Fruit fly (Drosophila melanogaster) whole organism, larva: Measurements from ENCODE around the gene Vha13.
A peak's percentile ranks its signal among the peaks of the same experiment; 100 is the strongest.

Source experiments
- noc ChIP-seq: fragments of 200-800 bp; sonication (Bioruptor generic); optimal IDR thresholded peaks from 3 replicates; lab custom pipeline; 2019; ENCODE audit warnings: missing biosample characterization, mild to moderate bottlenecking, missing genetic modification characterization, moderate library complexity

Gene Vha13

DNA sequence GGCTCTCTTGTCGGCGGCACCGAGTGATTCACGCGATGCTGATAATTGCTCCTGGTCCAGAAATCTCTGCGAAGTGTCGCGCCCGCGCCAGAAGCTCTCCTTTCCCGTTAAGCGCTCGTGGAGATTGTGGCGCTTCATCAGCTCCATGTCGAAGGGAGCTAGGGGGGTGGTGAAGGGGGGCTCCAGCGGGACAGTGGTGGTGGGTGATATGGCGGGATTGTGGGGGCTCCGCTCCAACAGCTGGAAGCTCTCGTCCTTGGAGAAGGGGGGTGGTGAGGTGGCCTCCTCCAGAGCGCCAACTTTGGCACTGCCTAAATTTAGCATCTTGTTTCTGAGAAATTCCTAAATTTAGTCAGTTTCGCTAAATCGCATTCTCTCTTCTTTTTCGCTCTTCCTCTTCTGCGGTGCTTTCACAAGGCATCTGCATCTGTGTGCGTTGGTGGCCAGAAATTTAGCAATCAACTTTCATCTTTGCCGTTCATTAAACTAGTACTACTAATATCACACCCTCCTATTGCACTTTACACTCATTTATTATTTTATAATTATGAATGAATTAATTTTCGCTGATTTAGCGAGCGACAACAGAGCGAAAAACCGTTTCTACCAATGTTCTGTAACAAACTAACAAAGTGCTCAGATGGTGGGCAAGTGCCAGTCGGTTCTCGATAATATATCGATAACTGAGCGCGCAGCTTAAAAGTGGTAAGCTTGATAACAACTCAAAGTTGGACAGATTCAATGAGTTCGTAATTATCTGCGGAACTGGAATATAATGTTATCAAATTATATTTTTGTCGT is 1.9 kb downstream of the Vha13 start, which contains the start of gene subdued:
TSS of gene subdued (minus strand) at position 631 of the 801 bp plus-strand sequence.
- TF ChIP-seq noc (tag; lab: Kevin White, UChicago): no peak

DNA sequence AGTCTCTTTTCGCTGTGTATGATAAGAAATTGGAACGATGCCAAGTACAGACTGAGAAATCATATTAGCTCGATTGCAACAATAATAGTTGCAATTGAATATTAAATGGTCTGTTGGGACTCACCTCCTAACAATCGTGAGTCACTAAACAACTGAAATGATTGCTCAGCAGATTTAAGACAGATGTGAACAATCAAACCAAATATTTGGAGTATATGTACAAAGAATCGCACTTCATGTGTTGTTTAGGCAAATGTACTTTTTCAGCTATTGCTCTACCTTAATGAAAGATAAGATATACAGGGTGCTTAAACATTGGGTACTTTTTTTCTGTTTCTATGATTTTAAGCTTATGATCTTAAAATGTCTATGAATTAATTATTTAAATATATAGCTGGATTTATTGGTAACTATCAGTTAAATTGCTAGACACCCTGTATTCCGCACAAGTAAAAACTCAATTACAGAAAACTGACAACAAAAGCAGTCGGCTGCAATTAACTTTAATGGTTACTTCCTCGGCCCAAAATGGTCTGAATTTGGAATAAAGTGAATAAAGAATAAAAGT is 2.6 kb downstream of the Vha13 start:
- TF ChIP-seq noc (tag; lab: Kevin White, UChicago): peak; percentile 90

DNA sequence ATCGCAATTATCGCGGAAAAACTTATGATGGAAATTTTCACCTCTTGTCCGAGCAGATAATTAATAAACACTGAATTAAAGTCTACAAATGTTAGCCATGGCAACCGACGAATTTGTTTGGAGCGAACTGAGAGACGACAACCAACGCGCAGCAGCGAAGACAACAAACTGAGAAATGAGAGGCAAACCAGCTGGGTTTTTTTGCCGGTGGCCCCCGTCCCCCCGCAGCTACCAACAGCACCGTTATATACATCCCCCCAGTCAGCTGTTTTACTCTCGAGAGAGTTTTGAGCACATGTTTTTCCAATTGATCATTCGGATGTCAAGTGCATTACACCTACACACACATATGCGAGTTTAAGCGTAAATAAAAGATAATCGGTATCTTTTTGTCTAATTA is 3.1 kb downstream of the Vha13 start:
- TF ChIP-seq noc (tag; lab: Kevin White, UChicago): no peak

DNA sequence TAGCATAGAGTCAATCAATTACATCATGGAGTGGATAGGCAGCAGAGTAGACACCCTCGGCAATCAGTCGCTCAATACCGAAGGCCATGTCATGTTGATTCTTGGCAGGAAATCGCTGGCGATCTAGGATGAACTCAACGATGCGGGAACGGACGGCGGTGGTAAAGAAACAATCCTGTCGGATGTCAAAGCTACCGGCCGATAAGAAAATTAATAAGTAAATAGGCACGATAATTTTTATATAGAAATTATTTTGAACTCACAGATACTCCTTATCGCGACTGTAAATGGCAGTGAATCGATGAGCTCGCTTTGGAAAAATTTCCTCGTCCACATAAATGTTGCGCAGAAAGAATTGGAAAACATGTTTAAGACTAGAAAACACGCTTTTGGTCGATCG is 6.2 kb downstream of the Vha13 start:
- no peak for TF ChIP-seq noc (tag; lab: Kevin White, UChicago)

DNA sequence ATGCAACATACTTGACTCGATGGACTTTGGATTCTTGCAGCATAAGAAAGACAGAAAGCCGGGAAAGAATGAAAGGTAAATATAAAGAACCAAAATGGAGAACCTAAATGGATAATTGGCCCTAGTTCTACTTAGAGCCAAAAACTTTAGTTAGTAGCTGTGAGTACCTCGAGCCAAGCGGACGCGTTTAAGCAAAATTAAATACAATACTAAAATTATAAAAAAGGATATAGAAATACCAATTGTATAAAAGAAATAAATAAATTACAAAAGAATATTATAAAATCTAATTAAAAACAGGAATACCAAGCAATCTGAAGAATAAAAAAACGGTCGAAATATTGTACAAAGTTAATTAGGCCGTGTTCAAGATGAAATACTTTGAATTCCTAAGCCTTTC is 9.5 kb downstream of the Vha13 start, which contains the start of gene CG34138:
TSS of gene CG34138 (plus strand) at position 301 of the 400 bp plus-strand sequence.
- no peak for TF ChIP-seq noc (tag; lab: Kevin White, UChicago)

DNA sequence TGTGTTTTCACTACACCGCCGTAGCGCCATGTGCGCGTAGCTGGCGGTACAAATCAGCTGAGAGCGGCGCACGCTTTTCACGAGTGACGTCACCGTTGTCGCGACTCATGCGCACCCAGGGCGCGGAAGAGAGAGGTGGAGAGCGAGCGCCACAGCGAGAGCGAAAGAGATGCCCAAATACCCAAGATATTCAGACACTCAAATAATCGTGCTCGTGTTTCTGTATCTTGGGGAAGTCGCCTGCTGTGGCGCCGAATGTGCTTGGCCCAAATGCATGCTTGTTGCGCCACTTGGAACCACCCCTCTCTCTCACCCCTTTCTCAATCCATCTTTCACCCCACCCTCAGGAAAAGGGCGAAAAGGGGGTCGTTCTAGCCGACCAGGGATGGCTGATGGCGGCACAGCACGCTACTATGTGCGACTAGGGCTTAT is 11.5 kb downstream of the Vha13 start, which contains the start of gene CG6231:
TSS of gene CG6231 (minus strand) at position 34 of the 432 bp plus-strand sequence.
- no peak for TF ChIP-seq noc (tag; lab: Kevin White, UChicago)

DNA sequence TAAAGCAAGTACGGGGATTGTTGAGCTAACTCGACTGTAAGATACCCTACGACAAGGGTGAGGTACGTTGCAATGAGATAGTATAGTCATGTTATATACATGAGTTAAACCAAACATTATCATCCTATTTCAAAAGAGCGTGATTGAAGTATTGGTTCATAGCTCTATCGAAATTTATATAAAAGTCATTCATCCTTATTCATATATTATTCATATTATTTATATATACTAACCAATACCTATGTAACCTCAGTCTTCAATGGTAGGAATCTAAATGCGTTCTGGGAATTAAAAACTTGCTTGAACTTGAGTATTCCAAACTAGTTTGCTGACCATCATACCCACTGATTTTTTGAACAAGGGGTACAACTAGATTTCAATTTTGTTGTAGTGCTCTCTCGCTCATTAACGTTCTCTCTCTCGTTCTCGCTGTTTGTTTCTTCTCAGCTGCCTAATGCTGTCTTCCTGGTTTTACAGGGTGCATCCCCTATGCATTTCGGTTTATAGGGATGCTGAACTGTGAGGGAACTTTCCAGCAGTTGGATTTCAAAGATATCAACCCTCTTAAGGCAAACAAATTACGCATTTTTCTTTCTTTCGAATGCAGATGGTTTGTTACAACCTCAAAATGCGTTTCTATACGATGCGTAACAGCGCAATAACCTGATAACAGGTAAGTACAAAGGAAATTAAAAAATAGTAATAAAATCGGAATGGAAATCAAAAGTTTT is 16.2 kb downstream of the Vha13 start:
- peak; percentile 52 for TF ChIP-seq noc (tag; lab: Kevin White, UChicago)

DNA sequence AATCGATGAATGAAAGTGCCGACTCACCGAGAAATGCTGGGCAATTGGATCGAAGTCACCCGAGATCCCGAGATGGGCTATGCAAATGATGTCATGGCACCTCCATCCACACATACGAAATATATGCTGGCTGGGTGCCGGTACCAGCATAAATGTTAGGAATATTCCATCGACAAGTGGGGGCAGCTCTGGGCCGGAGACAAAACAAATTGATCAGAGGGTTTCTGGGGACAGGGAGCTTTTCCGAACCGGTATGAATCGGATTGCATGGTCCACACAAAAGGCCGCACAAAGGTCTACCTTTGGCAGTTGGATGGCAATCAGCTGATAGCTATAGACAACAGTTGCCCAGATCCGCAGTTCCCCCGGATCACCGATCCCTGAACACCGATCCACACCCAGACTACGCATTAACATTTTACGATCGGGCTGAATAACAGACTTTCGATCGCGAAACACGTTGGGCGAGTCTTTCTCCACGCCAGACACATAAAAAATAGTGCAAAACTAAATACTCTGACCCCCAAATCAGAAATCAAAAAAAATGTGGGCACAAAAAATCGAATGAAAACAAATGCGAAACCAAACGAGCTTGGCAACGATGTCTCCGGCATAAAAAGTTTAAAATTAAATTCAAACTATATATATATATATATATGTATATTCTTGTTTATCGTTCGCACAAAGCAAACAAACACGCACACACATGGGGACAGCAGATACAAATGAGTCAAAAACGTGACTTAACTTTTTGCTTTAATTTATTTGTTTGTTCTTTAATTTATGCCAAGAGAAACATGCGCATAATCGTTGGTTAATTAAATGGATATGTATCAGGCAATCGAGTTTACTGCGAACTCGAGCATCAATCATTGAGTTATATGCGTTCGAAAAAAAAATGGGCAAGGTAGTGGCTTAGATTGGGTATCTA is 18.6 kb downstream of the Vha13 start:
- peak; percentile 19 for TF ChIP-seq noc (tag; lab: Kevin White, UChicago)

DNA sequence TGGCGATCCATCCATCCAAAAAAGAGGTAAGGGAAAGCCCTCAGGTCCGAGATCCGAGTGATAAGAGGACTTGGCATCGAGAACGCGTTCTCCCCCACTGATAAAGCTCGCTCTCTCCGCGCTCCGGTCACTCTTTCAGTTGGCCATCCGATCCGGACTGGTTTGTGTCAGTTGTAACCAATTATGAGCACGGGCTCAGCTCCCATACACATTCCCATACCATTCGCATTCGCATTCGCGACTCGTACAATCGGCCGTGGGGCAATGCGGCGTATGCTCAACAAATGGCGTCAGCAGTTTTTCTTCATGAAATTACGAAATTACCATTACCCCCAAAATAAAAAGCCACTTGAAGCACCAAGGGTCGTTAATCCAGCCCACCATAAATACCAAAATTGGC is 19.7 kb downstream of the Vha13 start:
- TF ChIP-seq noc (tag; lab: Kevin White, UChicago): no peak

DNA sequence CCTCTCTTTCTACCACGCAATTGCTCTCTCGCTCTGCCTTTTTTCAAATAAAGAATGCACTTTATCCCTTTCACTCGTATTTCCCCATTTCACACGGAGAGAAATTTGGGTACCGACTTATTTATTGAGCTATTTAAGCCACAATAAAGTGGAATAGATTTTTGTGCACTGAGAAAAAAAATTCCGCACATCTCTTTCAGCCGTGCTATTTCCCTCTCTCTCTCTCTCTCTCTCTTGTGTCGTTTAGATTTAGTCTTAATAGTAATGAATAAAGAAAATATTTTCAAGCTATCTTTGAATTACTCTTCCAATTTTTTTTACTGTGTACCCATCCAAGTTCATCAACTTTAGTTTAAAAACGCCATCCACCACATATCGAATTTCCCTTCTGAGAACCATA is 20.6 kb downstream of the Vha13 start:
- TF ChIP-seq noc (tag; lab: Kevin White, UChicago): peak; percentile 6

DNA sequence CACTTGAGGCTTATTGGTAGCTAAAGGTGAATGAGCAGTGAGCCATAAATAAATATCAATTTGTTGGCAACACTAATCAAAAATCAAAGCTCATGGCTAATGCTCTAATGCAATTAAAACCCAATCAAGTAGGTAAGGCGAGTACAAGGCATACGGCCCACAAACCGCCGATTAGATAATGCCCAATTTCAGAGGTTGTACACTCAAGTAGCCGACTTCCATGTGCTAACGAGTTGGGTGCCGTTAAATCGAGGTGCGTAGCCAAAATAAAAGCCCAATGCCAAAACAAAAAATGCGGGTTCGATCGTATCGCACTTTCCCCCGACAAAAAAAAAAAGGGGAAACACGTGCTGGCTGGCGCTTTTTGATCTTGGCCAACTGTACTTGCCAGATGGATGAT is 22.2 kb downstream of the Vha13 start:
- TF ChIP-seq noc (tag; lab: Kevin White, UChicago): peak; percentile 59

DNA sequence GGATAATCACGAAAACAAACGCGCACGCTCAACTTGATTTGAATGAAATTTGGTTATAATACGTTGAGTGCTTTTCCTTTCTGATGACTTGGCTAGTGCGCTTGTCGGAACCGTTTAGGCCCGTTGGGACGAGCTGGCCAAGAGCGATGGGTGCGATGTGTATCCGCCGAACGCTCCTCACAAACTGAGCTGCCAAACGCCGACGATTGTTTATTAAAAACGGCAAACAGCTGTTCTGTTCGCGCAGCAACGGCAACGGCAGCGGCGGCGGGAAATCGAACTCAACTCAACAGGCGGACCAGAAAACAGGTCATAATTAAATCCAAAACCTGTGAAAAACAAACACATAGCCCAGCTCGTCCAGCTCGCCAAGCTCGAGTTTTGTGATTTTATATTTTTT is 23.2 kb downstream of the Vha13 start:
- no peak for TF ChIP-seq noc (tag; lab: Kevin White, UChicago)

DNA sequence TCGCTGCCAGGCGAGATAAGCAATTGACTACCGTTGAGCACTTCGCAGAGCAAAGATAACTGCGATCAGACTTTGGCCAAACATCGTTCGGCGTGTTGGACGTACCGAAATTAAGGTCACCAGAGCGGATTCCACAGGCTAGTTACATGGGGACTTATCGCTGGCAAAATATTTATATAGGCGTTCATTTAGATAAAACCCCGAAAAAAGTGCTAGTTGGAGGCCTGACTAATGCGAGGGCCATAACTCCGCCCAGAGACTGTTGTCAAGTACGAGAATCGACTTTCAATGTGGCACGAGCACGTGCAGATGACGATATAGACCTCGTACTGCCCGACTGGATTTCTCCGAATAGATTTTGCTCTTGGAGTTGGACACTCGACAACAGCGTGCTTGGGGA is 24.3 kb downstream of the Vha13 start:
- TF ChIP-seq noc (tag; lab: Kevin White, UChicago): no peak

DNA sequence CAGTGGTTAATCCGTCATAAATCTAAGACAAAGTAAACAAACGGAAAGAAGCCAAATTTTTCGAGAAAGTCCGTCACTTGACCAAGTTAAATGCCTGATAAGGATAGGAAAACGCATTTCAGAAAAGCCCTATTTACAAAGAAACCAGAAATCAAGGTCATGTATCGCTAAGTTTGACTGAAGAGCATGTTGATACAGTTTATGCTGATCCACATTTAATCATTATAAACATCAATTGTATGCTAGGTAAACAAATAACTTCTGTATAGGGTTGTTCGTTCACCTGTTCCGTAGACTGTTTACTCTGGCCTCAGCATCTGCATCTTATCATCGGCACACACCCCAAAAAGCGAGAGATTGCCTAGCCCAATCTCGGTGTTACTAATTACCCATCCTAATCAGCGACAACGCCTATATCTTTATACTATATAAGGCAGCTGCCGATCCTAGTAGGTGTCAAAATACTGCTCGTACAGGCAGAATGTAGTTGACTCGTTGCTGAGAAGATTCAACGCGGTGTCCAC is 31.2 kb downstream of the Vha13 start, which contains the start of gene CG16727:
TSS of gene CG16727 (plus strand) at position 474 of the 524 bp plus-strand sequence.
- TF ChIP-seq noc (tag; lab: Kevin White, UChicago): peak; percentile 73

DNA sequence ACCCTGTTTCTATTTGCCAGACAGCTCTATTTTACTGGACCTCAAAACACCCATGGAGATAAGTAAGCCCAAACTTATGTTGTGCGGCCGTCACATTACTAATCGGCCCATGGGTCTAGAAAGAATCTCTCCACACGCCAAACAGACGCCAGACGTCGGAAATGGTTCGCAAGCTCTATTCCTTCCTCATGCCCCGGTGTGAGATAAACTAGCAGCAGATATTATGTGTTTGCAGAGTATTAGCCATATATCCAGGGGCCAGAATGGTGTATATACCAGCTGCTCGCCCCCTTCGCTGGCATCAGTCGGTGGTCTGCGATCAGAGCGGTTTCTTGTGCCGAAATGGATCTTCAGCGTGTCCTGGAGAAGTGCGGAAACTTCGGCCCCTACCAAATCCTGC is 34.3 kb downstream of the Vha13 start, which contains the start of gene CG17752:
TSS of gene CG17752 (plus strand) at position 301 of the 400 bp plus-strand sequence.
- TF ChIP-seq noc (tag; lab: Kevin White, UChicago): no peak
